Worm (Caenorhabditis elegans): ENCODE measurements around the gene pbs-1.

ce11 chrIV:1659045-1659741 is 50.4 kb downstream of the pbs-1 start, which contains the start of gene rps-28:
- TF ChIP-seq nhr-237 (tag; optimal IDR thresholded peaks at IDR 0.05) (no peak), egl-27 (tag; optimal IDR thresholded peaks at IDR 0.05) (peak; percentile 80), daf-12 (tag; optimal IDR thresholded peaks at IDR 0.05) (no peak), jun-1 (tag; optimal IDR thresholded peaks at IDR 0.05) (peak; percentile 94), nhr-77 (tag; optimal IDR thresholded peaks at IDR 0.05) (peak; percentile 79), elt-3 (tag; optimal IDR thresholded peaks at IDR 0.05) (peak in 1 of 3 experiments; percentile 90), elt-2 (tag; optimal IDR thresholded peaks at IDR 0.05) (peak; percentile 86), fkh-2 (tag; optimal IDR thresholded peaks at IDR 0.05) (no peak), nhr-25 (tag; optimal IDR thresholded peaks at IDR 0.05) (peak; percentile 98), R02D3.7 (tag; optimal IDR thresholded peaks at IDR 0.05) (peak; percentile 89)

Measured in whole organism, L3 larva.